Fruit fly (Drosophila melanogaster): Measurements from ENCODE around the gene CG13284.

- no peak for TF ChIP-seq Blimp-1 (GFP tag; optimal IDR thresholded peaks at IDR 0.05)
- no peak for TF ChIP-seq spab (GFP tag; optimal IDR thresholded peaks at IDR 0.05)
- TF ChIP-seq ss (GFP tag; optimal IDR thresholded peaks at IDR 0.05) = no peak
- no peak for TF ChIP-seq cyc (GFP tag; optimal IDR thresholded peaks at IDR 0.05)
- no peak for TF ChIP-seq Eip75B (GFP tag; optimal IDR thresholded peaks at IDR 0.05)
- no peak for TF ChIP-seq Lpt (GFP tag; optimal IDR thresholded peaks at IDR 0.05)
- no peak for TF ChIP-seq eg (GFP tag; IDR thresholded peaks at IDR 0.05)
- no peak for TF ChIP-seq net (GFP tag; optimal IDR thresholded peaks at IDR 0.05)
- TF ChIP-seq Gug (GFP tag; IDR thresholded peaks at IDR 0.05) = no peak
- no peak for TF ChIP-seq CG11294 (GFP tag; IDR thresholded peaks at IDR 0.05)
- TF ChIP-seq salr (GFP tag; optimal IDR thresholded peaks at IDR 0.05) = no peak
- no peak for TF ChIP-seq OdsH (GFP tag; optimal IDR thresholded peaks at IDR 0.05)
Observed at dm6 chr2L:16857131-16857530, 8.6 kb upstream of the CG13284 start.
